Fruit fly (Drosophila melanogaster) whole organism: ENCODE measurements around the gene cpo.

Experiments used
- CG8478 ChIP-seq: fragments of >200 bp; optimal IDR thresholded peaks from 2 replicates; lab custom pipeline; 2018; ENCODE audit warnings: inconsistent platforms
- Dll ChIP-seq: fragments of >200 bp; optimal IDR thresholded peaks from 2 replicates; lab custom pipeline; 2017
- EcR ChIP-seq, 2 experiments: fragments of >200 bp; optimal IDR thresholded peaks; 2 replicates each; lab custom pipeline; 2017; ENCODE audit warnings: missing biosample characterization in 2 of 2, missing genetic modification characterization in 2 of 2, missing genetic modification reagents in 2 of 2
- pan ChIP-seq: fragments of >200 bp; optimal IDR thresholded peaks from 2 replicates; lab custom pipeline; 2017
- psq ChIP-seq: fragments of >200 bp; optimal IDR thresholded peaks from 2 replicates; lab custom pipeline; 2017
- usp ChIP-seq: fragments of >200 bp; optimal IDR thresholded peaks from 2 replicates; lab custom pipeline; 2017; ENCODE audit warnings: missing biosample characterization, missing genetic modification characterization, mixed read lengths

cpo gene

dm6 chr3R:18050016-18050556 lies 130.5 kb downstream of the cpo start:
- TF ChIP-seq CG8478 (lab: Kevin White, UChicago) (no peak), usp (GFP tag; lab: Kevin White, UChicago) (no peak), EcR (GFP tag; optimal IDR thresholded peaks at IDR 0.05; lab: Kevin White, UChicago) (no peak), pan (lab: Kevin White, UChicago) (no peak), psq (lab: Kevin White, UChicago) (no peak), Dll (lab: Kevin White, UChicago) (no peak)

dm6 chr3R:18050585-18050984 lies 131.0 kb downstream of the cpo start:
- TF ChIP-seq CG8478 (lab: Kevin White, UChicago) (no peak), usp (GFP tag; lab: Kevin White, UChicago) (no peak), Dll (lab: Kevin White, UChicago) (no peak), pan (lab: Kevin White, UChicago) (no peak), EcR (GFP tag; optimal IDR thresholded peaks at IDR 0.05; lab: Kevin White, UChicago) (no peak), psq (lab: Kevin White, UChicago) (no peak)

DNA sequence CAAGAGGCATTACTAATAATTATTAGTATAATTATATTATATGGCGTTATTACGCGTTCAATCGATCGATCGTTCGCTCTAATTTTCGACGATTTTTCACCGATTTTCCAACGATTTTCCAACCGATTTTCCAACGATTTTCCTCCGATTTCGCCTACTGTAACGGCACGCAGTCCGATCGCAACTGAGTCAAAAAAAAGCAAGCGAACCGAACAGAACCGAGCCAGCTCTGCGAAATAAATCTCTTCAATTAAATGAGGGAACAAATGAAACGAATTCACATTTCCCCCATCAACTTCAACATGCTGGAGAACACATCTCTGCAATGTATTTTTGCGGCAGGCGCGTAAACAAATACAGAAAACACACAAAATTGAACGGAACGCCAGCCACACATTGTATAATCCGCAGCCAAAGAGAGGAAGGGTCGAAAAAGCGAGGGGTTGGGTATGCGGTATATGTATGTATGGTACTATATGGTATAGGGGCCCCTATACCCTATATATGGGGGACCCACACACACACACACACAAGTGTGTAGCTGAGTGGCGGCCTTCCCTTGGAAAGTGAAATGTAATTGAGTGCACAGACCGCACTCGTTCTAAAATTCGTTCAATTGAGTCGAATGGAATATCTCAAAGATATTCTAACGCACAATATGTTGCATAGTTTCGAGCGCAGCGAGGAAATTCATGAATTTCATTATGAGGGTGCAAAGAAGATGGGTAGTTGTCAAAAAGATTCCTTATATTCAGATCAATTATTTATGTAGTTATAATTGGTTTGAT lies 133.4 kb downstream of the cpo start, which contains the start of gene htl:
htl (minus strand) TSS at position 186 of the 788 bp plus-strand sequence.
- TF ChIP-seq CG8478 (lab: Kevin White, UChicago) = no peak
- TF ChIP-seq Dll (lab: Kevin White, UChicago) = no peak
- no peak for TF ChIP-seq EcR (GFP tag; optimal IDR thresholded peaks at IDR 0.05; lab: Kevin White, UChicago)
- no peak for TF ChIP-seq usp (GFP tag; lab: Kevin White, UChicago)
- TF ChIP-seq pan (lab: Kevin White, UChicago) = no peak
- TF ChIP-seq psq (lab: Kevin White, UChicago) = no peak

- TF ChIP-seq pan (lab: Kevin White, UChicago) (no peak), Dll (lab: Kevin White, UChicago) (no peak), EcR (GFP tag; optimal IDR thresholded peaks at IDR 0.05; lab: Kevin White, UChicago) (no peak), CG8478 (lab: Kevin White, UChicago) (no peak)
Observed at dm6 chr3R:18058401-18058800, 138.8 kb downstream of the cpo start.

- TF ChIP-seq EcR (GFP tag; optimal IDR thresholded peaks at IDR 0.05; lab: Kevin White, UChicago) (no peak), psq (lab: Kevin White, UChicago) (no peak), CG8478 (lab: Kevin White, UChicago) (no peak), usp (GFP tag; lab: Kevin White, UChicago) (no peak), pan (lab: Kevin White, UChicago) (no peak), Dll (lab: Kevin White, UChicago) (no peak)
Observed at dm6 chr3R:18060551-18060950, 140.9 kb downstream of the cpo start.

dm6 chr3R:18063168-18063792 lies 143.6 kb downstream of the cpo start:
- TF ChIP-seq psq (lab: Kevin White, UChicago) = no peak
- no peak for TF ChIP-seq usp (GFP tag; lab: Kevin White, UChicago)
- no peak for TF ChIP-seq Dll (lab: Kevin White, UChicago)
- no peak for TF ChIP-seq EcR (GFP tag; optimal IDR thresholded peaks at IDR 0.05; lab: Kevin White, UChicago)

dm6 chr3R:18064369-18064768 lies 144.7 kb downstream of the cpo start:
- TF ChIP-seq pan (lab: Kevin White, UChicago) (no peak), CG8478 (lab: Kevin White, UChicago) (no peak), Dll (lab: Kevin White, UChicago) (no peak), usp (GFP tag; lab: Kevin White, UChicago) (no peak), psq (lab: Kevin White, UChicago) (no peak), EcR (GFP tag; optimal IDR thresholded peaks at IDR 0.05; lab: Kevin White, UChicago) (no peak)

DNA sequence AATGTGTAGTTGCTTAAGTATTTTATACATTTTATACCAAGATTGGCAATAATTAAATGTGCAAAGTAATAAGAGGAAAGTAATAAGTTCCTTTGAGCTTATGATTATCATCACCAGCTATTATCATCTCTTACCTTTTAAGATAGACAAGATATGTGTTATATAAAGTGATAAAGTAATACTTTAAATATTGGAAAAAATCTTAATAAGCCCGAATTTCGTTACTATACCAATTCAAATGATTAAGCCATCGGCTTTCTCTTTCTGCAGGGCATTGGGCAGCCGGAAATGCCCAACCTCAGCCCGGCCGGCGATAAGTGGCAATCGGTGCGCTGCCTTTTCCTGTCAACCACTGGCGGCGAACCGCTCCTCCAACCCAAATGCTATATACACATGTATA lies 148.3 kb downstream of the cpo start:
- no peak for TF ChIP-seq pan (lab: Kevin White, UChicago)
- TF ChIP-seq Dll (lab: Kevin White, UChicago) = no peak
- TF ChIP-seq psq (lab: Kevin White, UChicago) = no peak
- no peak for TF ChIP-seq EcR (GFP tag; optimal IDR thresholded peaks at IDR 0.05; lab: Kevin White, UChicago)
- no peak for TF ChIP-seq usp (GFP tag; lab: Kevin White, UChicago)
- TF ChIP-seq CG8478 (lab: Kevin White, UChicago) = no peak
